Fruit fly (Drosophila melanogaster) whole organism, prepupa: ENCODE measurements around the gene CG32817.

Experiments used
- CG4318 ChIP-seq: fragments of 200-800 bp; sonication (Bioruptor generic); optimal IDR thresholded peaks from 3 replicates; lab custom pipeline; 2017; ENCODE audit warnings: missing biosample characterization, mild to moderate bottlenecking, missing genetic modification characterization
- CG9139 ChIP-seq: fragments of 200-800 bp; sonication (Bioruptor generic); optimal IDR thresholded peaks from 3 replicates; lab custom pipeline; 2017; ENCODE audit warnings: missing biosample characterization, mild to moderate bottlenecking, missing genetic modification characterization
- OdsH ChIP-seq: fragments of 200-800 bp; sonication (Bioruptor generic); optimal IDR thresholded peaks from 3 replicates; lab custom pipeline; 2016; ENCODE audit warnings: missing biosample characterization, missing genetic modification characterization
- salr ChIP-seq, 2 experiments: fragments of 200-800 bp; sonication (Bioruptor generic); optimal IDR thresholded peaks; 3 replicates each; lab custom pipeline; 2016 to 2018; ENCODE audit warnings: missing biosample characterization in 2 of 2, missing genetic modification characterization in 2 of 2, mild to moderate bottlenecking in 1 of 2
- vri ChIP-seq: fragments of 200-800 bp; sonication (Bioruptor generic); optimal IDR thresholded peaks from 3 replicates; lab custom pipeline; 2016; ENCODE audit warnings: missing biosample characterization, mild to moderate bottlenecking, missing genetic modification characterization

dm6 chrX:460447-460846, 18.4 kb upstream of the CG32817 start, which contains the start of gene ase:
- TF ChIP-seq OdsH (no peak), vri (GFP tag; lab: Kevin White, UChicago) (no peak), salr (GFP tag; optimal IDR thresholded peaks at IDR 0.05; lab: Kevin White, UChicago) (no peak), CG9139 (GFP tag; lab: Kevin White, UChicago) (no peak), CG4318 (GFP tag; lab: Kevin White, UChicago) (no peak)
